Worm (Caenorhabditis elegans) whole organism, L3 larva: ENCODE results near the gene Y73B6BL.289.

ENCODE experiments used
- ceh-82 ChIP-seq: fragments of 150-350 bp; optimal IDR thresholded peaks from 2 replicates; lab custom pipeline; 2014; ENCODE audit warnings: missing biosample characterization, missing genetic modification characterization
- nhr-12 ChIP-seq: fragments of 150-350 bp; optimal IDR thresholded peaks from 2 replicates; lab custom pipeline; 2014; ENCODE audit warnings: missing biosample characterization, missing genetic modification characterization
- pqm-1 ChIP-seq: fragments of 150-350 bp; optimal IDR thresholded peaks from 2 replicates; lab custom pipeline; 2017; ENCODE audit warnings: missing biosample characterization, missing genetic modification characterization, inconsistent platforms

- no peak for TF ChIP-seq ceh-82
- TF ChIP-seq pqm-1 (tag; lab: Kevin White, UChicago), result no peak
- TF ChIP-seq nhr-12 (tag; lab: Kevin White, UChicago), result no peak
Measured at ce11 chrIV:6373721-6374120, 26.4 kb downstream of the Y73B6BL.289 start.
